Fruit fly (Drosophila melanogaster) whole organism, embryonic: ENCODE data around the gene CG32099.

Source experiments
- Ada2b ChIP-seq: fragments of 200-800 bp; sonication (Bioruptor generic); IDR thresholded peaks from 2 replicates; pipeline ENCODE4 v1.3.6; 2022; ENCODE audit warnings: missing biosample characterization, missing genetic modification characterization
- Aef1 ChIP-seq: fragments of 200-800 bp; sonication (Bioruptor generic); IDR thresholded peaks from 3 replicates; pipeline ENCODE4 v1.3.6; 2022; ENCODE audit warnings: missing biosample characterization, missing genetic modification characterization
- Antp ChIP-seq: fragments of 200-800 bp; sonication (Bioruptor generic); optimal IDR thresholded peaks from 3 replicates; lab custom pipeline; 2016; ENCODE audit warnings: missing biosample characterization, missing genetic modification characterization
- Awh ChIP-seq: fragments of 200-800 bp; sonication (Bioruptor generic); IDR thresholded peaks from 2 replicates; pipeline ENCODE4, ENCODE4 v1.3.6; 2022; ENCODE audit warnings: missing biosample characterization, missing genetic modification characterization
- CG10366 ChIP-seq: fragments of 200-800 bp; sonication (Bioruptor generic); IDR thresholded peaks from 2 replicates; pipeline ENCODE4 v1.3.6; 2022; ENCODE audit warnings: missing biosample characterization, missing genetic modification characterization
- CG13123 ChIP-seq: fragments of 200-800 bp; sonication (Bioruptor generic); optimal IDR thresholded peaks from 2 replicates; lab custom pipeline; 2016; ENCODE audit warnings: missing biosample characterization, missing genetic modification characterization
- CG13624 ChIP-seq: fragments of 200-800 bp; sonication (Bioruptor generic); optimal IDR thresholded peaks from 2 replicates; lab custom pipeline; 2016; ENCODE audit warnings: missing biosample characterization, missing genetic modification characterization
- CG15073 ChIP-seq: fragments of 200-800 bp; sonication (Bioruptor generic); optimal IDR thresholded peaks from 2 replicates; lab custom pipeline; 2016; ENCODE audit warnings: missing biosample characterization, missing genetic modification characterization
- CG17568 ChIP-seq: fragments of 200-800 bp; sonication (Bioruptor generic); optimal IDR thresholded peaks from 2 replicates; lab custom pipeline; 2018; ENCODE audit warnings: missing biosample characterization, mild to moderate bottlenecking, missing genetic modification characterization, moderate library complexity
- CG2129 ChIP-seq: fragments of 200-800 bp; sonication (Bioruptor generic); IDR thresholded peaks from 2 replicates; pipeline ENCODE4 v1.3.6; 2022; ENCODE audit warnings: missing biosample characterization, missing genetic modification characterization; ENCODE audit not compliant: partially characterized antibody
- CG2889 ChIP-seq: fragments of 200-800 bp; sonication (Bioruptor generic); IDR thresholded peaks from 3 replicates; pipeline ENCODE4 v1.3.6; 2022; ENCODE audit warnings: missing biosample characterization, missing genetic modification characterization
- CG42726 ChIP-seq: fragments of 200-800 bp; sonication (Bioruptor generic); IDR thresholded peaks from 2 replicates; pipeline ENCODE4 v1.3.6; 2022; ENCODE audit warnings: missing biosample characterization, missing genetic modification characterization; ENCODE audit not compliant: partially characterized antibody
- CG4282 ChIP-seq: fragments of 200-800 bp; sonication (Bioruptor generic); optimal IDR thresholded peaks from 2 replicates; lab custom pipeline; 2016; ENCODE audit warnings: missing biosample characterization, missing genetic modification characterization
- CG4404 ChIP-seq: fragments of 200-800 bp; sonication (Bioruptor generic); IDR thresholded peaks from 2 replicates; pipeline ENCODE4 v1.3.6; 2022; ENCODE audit warnings: missing biosample characterization, missing genetic modification characterization
- CG4424 ChIP-seq: fragments of 200-800 bp; sonication (Bioruptor generic); optimal IDR thresholded peaks from 3 replicates; lab custom pipeline; 2016; ENCODE audit warnings: missing biosample characterization, missing genetic modification characterization
- CG8281 ChIP-seq: fragments of 200-800 bp; sonication (Bioruptor generic); optimal IDR thresholded peaks from 2 replicates; lab custom pipeline; 2018; ENCODE audit warnings: missing biosample characterization, mild to moderate bottlenecking, missing genetic modification characterization, moderate library complexity
- CG9817 ChIP-seq: fragments of 200-800 bp; sonication (Bioruptor generic); optimal IDR thresholded peaks from 2 replicates; lab custom pipeline; 2018; ENCODE audit warnings: missing biosample characterization, mild to moderate bottlenecking, missing genetic modification characterization, moderate library complexity
- Chrac-16 ChIP-seq: fragments of 200-800 bp; sonication (Bioruptor generic); optimal IDR thresholded peaks from 3 replicates; lab custom pipeline; 2016; ENCODE audit warnings: missing biosample characterization, missing genetic modification characterization
- CoRest ChIP-seq: fragments of 200-800 bp; sonication (Bioruptor generic); optimal IDR thresholded peaks from 3 replicates; lab custom pipeline; 2018; ENCODE audit warnings: missing biosample characterization, mild to moderate bottlenecking, missing genetic modification characterization, moderate library complexity
- Dp ChIP-seq: fragments of 200-800 bp; sonication (Bioruptor generic); optimal IDR thresholded peaks from 2 replicates; lab custom pipeline; 2018; ENCODE audit warnings: missing biosample characterization, mild to moderate bottlenecking, missing genetic modification characterization, moderate library complexity
- Dref ChIP-seq: fragments of 200-800 bp; sonication (Bioruptor generic); IDR thresholded peaks from 2 replicates; pipeline ENCODE4 v1.3.6; 2022; ENCODE audit warnings: missing biosample characterization, missing genetic modification characterization
- Eip74EF ChIP-seq, 2 experiments: fragments of 200-800 bp in 1 of 2; fragments of >200 bp in 1 of 2; sonication (Bioruptor generic) in 1 of 2; optimal IDR thresholded peaks; 2 replicates each; lab custom pipeline; 2017 to 2019; ENCODE audit warnings: missing biosample characterization in 2 of 2, missing genetic modification characterization in 2 of 2, mild to moderate bottlenecking in 1 of 2, moderate library complexity in 1 of 2
- Fer2 ChIP-seq: fragments of 200-800 bp; sonication (Bioruptor generic); optimal IDR thresholded peaks from 2 replicates; lab custom pipeline; 2018; ENCODE audit warnings: missing biosample characterization, mild to moderate bottlenecking, missing genetic modification characterization, moderate library complexity
- H15 ChIP-seq: fragments of 200-800 bp; sonication (Bioruptor generic); IDR thresholded peaks from 3 replicates; pipeline ENCODE4 v1.3.6; 2022; ENCODE audit warnings: missing biosample characterization, missing genetic modification characterization
- Hr39 ChIP-seq: fragments of >200 bp; optimal IDR thresholded peaks from 2 replicates; lab custom pipeline; 2017
- Hsf ChIP-seq: fragments of 200-800 bp; sonication (Bioruptor generic); optimal IDR thresholded peaks from 3 replicates; lab custom pipeline; 2016; ENCODE audit warnings: missing biosample characterization, missing genetic modification characterization
- Ravus ChIP-seq: fragments of 200-800 bp; sonication (Bioruptor generic); IDR thresholded peaks from 2 replicates; pipeline ENCODE4 v1.3.6; 2022; ENCODE audit warnings: missing biosample characterization, missing genetic modification characterization
- Spps ChIP-seq: fragments of 200-800 bp; sonication (Bioruptor generic); optimal IDR thresholded peaks from 2 replicates; lab custom pipeline; 2018; ENCODE audit warnings: missing biosample characterization, mild to moderate bottlenecking, missing genetic modification characterization
- chm ChIP-seq: fragments of 200-800 bp; sonication (Bioruptor generic); IDR thresholded peaks from 2 replicates; pipeline ENCODE4 v1.3.6; 2022; ENCODE audit warnings: missing biosample characterization, missing genetic modification characterization
- crol ChIP-seq: fragments of 200-800 bp; sonication (Bioruptor generic); IDR thresholded peaks from 2 replicates; pipeline ENCODE4 v1.3.6; 2022; ENCODE audit warnings: missing biosample characterization, missing genetic modification characterization
- crp ChIP-seq, 2 experiments: fragments of 200-800 bp; sonication (Bioruptor generic); optimal IDR thresholded peaks; 2 replicates in 1 of 2; 3 replicates in 1 of 2; lab custom pipeline; 2017; ENCODE audit warnings: missing biosample characterization in 2 of 2, missing genetic modification characterization in 2 of 2, mild to moderate bottlenecking in 1 of 2, moderate library complexity in 1 of 2
- danr ChIP-seq: fragments of 200-800 bp; sonication (Bioruptor generic); IDR thresholded peaks from 2 replicates; pipeline ENCODE4 v1.3.6; 2022; ENCODE audit warnings: missing biosample characterization, missing genetic modification characterization
- dimm ChIP-seq: fragments of 200-800 bp; sonication (Bioruptor generic); IDR thresholded peaks from 2 replicates; pipeline ENCODE4 v1.3.6; 2022; ENCODE audit warnings: missing biosample characterization, missing genetic modification characterization
- dpn ChIP-seq, 2 experiments: fragments of 200-800 bp; sonication (Bioruptor generic); optimal IDR thresholded peaks; 3 replicates each; lab custom pipeline; 2016; ENCODE audit warnings: missing biosample characterization in 2 of 2, missing genetic modification characterization in 2 of 2
- en ChIP-seq: fragments of 200-800 bp; sonication (Bioruptor generic); optimal IDR thresholded peaks from 2 replicates; lab custom pipeline; 2016; ENCODE audit warnings: missing biosample characterization, missing genetic modification characterization
- eyg ChIP-seq: fragments of 200-800 bp; sonication (Bioruptor generic); optimal IDR thresholded peaks from 3 replicates; lab custom pipeline; 2016; ENCODE audit warnings: missing biosample characterization, missing genetic modification characterization
- gt ChIP-seq: fragments of 200-800 bp; sonication (Bioruptor generic); IDR thresholded peaks from 2 replicates; pipeline ENCODE4 v1.3.6; 2022; ENCODE audit warnings: missing biosample characterization, missing genetic modification characterization
- ham ChIP-seq: fragments of 200-800 bp; sonication (Bioruptor generic); IDR thresholded peaks from 2 replicates; pipeline ENCODE4 v1.3.6; 2022; ENCODE audit warnings: missing biosample characterization, missing genetic modification characterization
- ind ChIP-seq: fragments of 200-800 bp; sonication (Bioruptor generic); optimal IDR thresholded peaks from 3 replicates; lab custom pipeline; 2016; ENCODE audit warnings: missing biosample characterization, missing genetic modification characterization
- insv ChIP-seq, 2 experiments: fragments of 200-800 bp; sonication (Bioruptor generic); optimal IDR thresholded peaks; 3 replicates each; lab custom pipeline; 2016 to 2018; ENCODE audit warnings: missing biosample characterization in 2 of 2, missing genetic modification characterization in 2 of 2
- jigr1 ChIP-seq: fragments of 200-800 bp; sonication (Bioruptor generic); IDR thresholded peaks from 3 replicates; pipeline ENCODE4 v1.3.6; 2022; ENCODE audit warnings: missing biosample characterization, missing genetic modification characterization
- nmo ChIP-seq: fragments of 200-800 bp; sonication (Bioruptor generic); optimal IDR thresholded peaks from 2 replicates; lab custom pipeline; 2018; ENCODE audit warnings: missing biosample characterization, mild to moderate bottlenecking, missing genetic modification characterization, moderate library complexity
- p53 ChIP-seq: fragments of 200-800 bp; sonication (Bioruptor generic); optimal IDR thresholded peaks from 2 replicates; lab custom pipeline; 2016; ENCODE audit warnings: missing biosample characterization, missing genetic modification characterization
- pho ChIP-seq: fragments of 200-800 bp; sonication (Bioruptor generic); optimal IDR thresholded peaks from 2 replicates; lab custom pipeline; 2016; ENCODE audit warnings: missing biosample characterization, missing genetic modification characterization
- pros ChIP-seq: fragments of 200-800 bp; sonication (Bioruptor generic); optimal IDR thresholded peaks from 3 replicates; lab custom pipeline; 2019; ENCODE audit warnings: missing biosample characterization, mild to moderate bottlenecking, missing genetic modification characterization, moderate library complexity
- psq ChIP-seq: fragments of 200-800 bp; sonication (Bioruptor generic); optimal IDR thresholded peaks from 2 replicates; lab custom pipeline; 2017; ENCODE audit warnings: missing biosample characterization, missing genetic modification characterization
- rib ChIP-seq: fragments of 200-800 bp; sonication (Bioruptor generic); IDR thresholded peaks from 2 replicates; pipeline ENCODE4 v1.3.6; 2022; ENCODE audit warnings: missing biosample characterization, missing genetic modification characterization
- sd ChIP-seq: fragments of 200-800 bp; sonication (Bioruptor generic); optimal IDR thresholded peaks from 3 replicates; lab custom pipeline; 2018; ENCODE audit warnings: missing biosample characterization, mild to moderate bottlenecking, missing genetic modification characterization, moderate library complexity
- slp2 ChIP-seq: fragments of 200-800 bp; sonication (Bioruptor generic); optimal IDR thresholded peaks from 2 replicates; lab custom pipeline; 2016; ENCODE audit warnings: missing biosample characterization, missing genetic modification characterization
- sug ChIP-seq: fragments of 200-800 bp; optimal IDR thresholded peaks from 2 replicates; lab custom pipeline; 2019; ENCODE audit warnings: missing biosample characterization, mild to moderate bottlenecking, missing genetic modification characterization, moderate library complexity
- tna ChIP-seq: fragments of 200-800 bp; sonication (Bioruptor generic); IDR thresholded peaks from 2 replicates; pipeline ENCODE4 v1.3.6; 2022; ENCODE audit warnings: missing biosample characterization, missing genetic modification characterization; ENCODE audit not compliant: partially characterized antibody
- zfh1 ChIP-seq: fragments of 200-800 bp; sonication (Bioruptor generic); IDR thresholded peaks from 3 replicates; pipeline ENCODE4 v1.3.6; 2022; ENCODE audit warnings: missing biosample characterization, missing genetic modification characterization

The CG32099 gene

DNA sequence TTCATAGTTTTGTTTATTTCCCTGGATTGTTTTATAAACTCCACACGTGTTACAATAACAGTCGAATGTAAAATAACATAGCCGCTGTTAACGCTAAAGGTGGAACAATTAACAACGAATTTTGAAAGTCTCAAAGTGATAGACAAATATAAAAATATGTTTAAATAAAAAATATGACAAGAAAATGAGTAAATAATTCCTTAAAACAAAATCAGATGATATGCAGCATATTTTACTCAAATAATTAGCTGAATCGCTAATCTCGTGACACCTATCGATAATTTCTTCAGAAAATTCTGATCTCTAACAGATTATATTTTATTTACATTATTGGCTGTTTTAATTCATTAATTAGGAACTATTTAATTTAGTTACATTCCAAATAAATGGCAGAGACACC is 12.4 kb upstream of the CG32099 start, which contains the start of the genes CG5645 and Atg12 (continued):
- TF ChIP-seq crp (GFP tag; optimal IDR thresholded peaks at IDR 0.05; lab: Kevin White, UChicago) (peak in 1 of 2 experiments; percentile 2), CG42726 (GFP tag; lab: Robert Waterston, UW) (no peak; the same call in 1 of the 2 replicates), sd (tag; lab: Kevin White, UChicago) (no peak), Hsf (GFP tag; lab: Kevin White, UChicago) (peak; percentile 4), CG8281 (tag; lab: Kevin White, UChicago) (no peak), tna (peak; percentile 67; the same call in 1 of the 2 replicates), psq (no peak), pros (GFP tag; lab: Kevin White, UChicago) (no peak), CG4282 (no peak), CG4404 (GFP tag; lab: Robert Waterston, UW) (no peak), ind (GFP tag; lab: Kevin White, UChicago) (peak; percentile 58), Fer2 (tag; lab: Kevin White, UChicago) (no peak), Spps (tag; lab: Kevin White, UChicago) (no peak), Eip74EF (GFP tag; optimal IDR thresholded peaks at IDR 0.05; lab: Kevin White, UChicago) (no peak), en (no peak), CG2889 (GFP tag; lab: Robert Waterston, UW) (0 out of 3 replicates have a peak, but pooled peaks have one; percentile 36), slp2 (GFP tag; lab: Kevin White, UChicago) (no peak), CG15073 (no peak), eyg (no peak), H15 (GFP tag; lab: Robert Waterston, UW) (no peak; the same call in 2 of the 3 replicates), zfh1 (GFP tag; lab: Robert Waterston, UW) (peak; percentile 66; the same call in 2 of the 3 replicates), rib (GFP tag; lab: Robert Waterston, UW) (no peak), CG9817 (peak; percentile 61), Dp (GFP tag; lab: Kevin White, UChicago) (peak; percentile 2), CG10366 (GFP tag; lab: Robert Waterston, UW) (peak; percentile 11; the same call in 1 of the 2 replicates), dimm (GFP tag; lab: Robert Waterston, UW) (no peak), Chrac-16 (peak; percentile 45), CG13123 (GFP tag; lab: Kevin White, UChicago) (no peak), nmo (GFP tag; lab: Kevin White, UChicago) (peak; percentile 44), Dref (GFP tag; lab: Robert Waterston, UW) (peak; percentile 61), gt (GFP tag; lab: Robert Waterston, UW) (no peak), CG4424 (peak; percentile 49), crol (GFP tag; lab: Robert Waterston, UW) (no peak), Aef1 (no peak), Awh (GFP tag; lab: Robert Waterston, UW) (peak; percentile 53; the same call in 1 of the 2 replicates), chm (no peak), p53 (GFP tag; lab: Kevin White, UChicago) (no peak), pho (no peak), CG13624 (GFP tag; lab: Kevin White, UChicago) (no peak), dpn (GFP tag; optimal IDR thresholded peaks at IDR 0.05; lab: Kevin White, UChicago) (peak; percentile 3 to 65), ham (GFP tag; lab: Robert Waterston, UW) (no peak), danr (GFP tag; lab: Robert Waterston, UW) (no peak), insv (GFP tag; optimal IDR thresholded peaks at IDR 0.05; lab: Kevin White, UChicago) (no peak), sug (peak; percentile 64), CG2129 (peak; percentile 73), Ada2b (GFP tag; lab: Robert Waterston, UW) (peak; percentile 59; the same call in 1 of the 2 replicates), Hr39 (lab: Kevin White, UChicago) (no peak), Ravus (GFP tag; lab: Robert Waterston, UW) (0 out of 2 replicates have a peak, but pooled peaks have one; percentile 2), CoRest (peak; percentile 29), Antp (GFP tag; lab: Kevin White, UChicago) (no peak), CG17568 (no peak), jigr1 (no peak)
